Fruit fly (Drosophila melanogaster) whole organism: ENCODE measurements around the gene Acsx1R.

Source experiments
- CG8478 ChIP-seq: fragments of >200 bp; optimal IDR thresholded peaks from 2 replicates; lab custom pipeline; 2018; ENCODE audit warnings: inconsistent platforms
- Dll ChIP-seq: fragments of >200 bp; optimal IDR thresholded peaks from 2 replicates; lab custom pipeline; 2017
- EcR ChIP-seq, 2 experiments: fragments of >200 bp; optimal IDR thresholded peaks; 2 replicates each; lab custom pipeline; 2017; ENCODE audit warnings: missing biosample characterization in 2 of 2, missing genetic modification characterization in 2 of 2, missing genetic modification reagents in 2 of 2
- pan ChIP-seq: fragments of >200 bp; optimal IDR thresholded peaks from 2 replicates; lab custom pipeline; 2017
- psq ChIP-seq: fragments of >200 bp; optimal IDR thresholded peaks from 2 replicates; lab custom pipeline; 2017
- usp ChIP-seq: fragments of >200 bp; optimal IDR thresholded peaks from 2 replicates; lab custom pipeline; 2017; ENCODE audit warnings: missing biosample characterization, missing genetic modification characterization, mixed read lengths

Acsx1R gene

DNA sequence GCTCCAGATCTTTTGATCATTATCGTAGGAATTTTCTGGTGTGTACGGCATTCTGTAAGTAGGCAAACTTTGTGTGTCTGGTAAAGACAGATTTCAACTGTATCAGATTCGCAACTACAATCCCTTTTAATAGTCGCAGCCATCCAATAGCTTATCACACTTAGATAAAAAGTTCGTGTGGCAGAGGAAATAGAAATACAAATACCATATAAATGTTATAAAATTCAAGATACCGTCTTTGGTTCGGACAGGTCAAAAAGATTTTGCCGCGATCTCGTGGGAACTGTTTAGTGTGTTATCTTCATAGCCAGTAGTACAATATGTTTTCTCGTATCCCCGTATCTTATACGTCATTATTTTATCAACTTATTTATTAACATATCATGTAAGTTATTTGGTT is at the start of gene Acsx1R:
Acsx1R (minus strand) TSS at position 101 of the 400 bp plus-strand sequence.
- TF ChIP-seq usp (GFP tag; lab: Kevin White, UChicago) (no peak), psq (lab: Kevin White, UChicago) (no peak), CG8478 (lab: Kevin White, UChicago) (no peak), Dll (lab: Kevin White, UChicago) (no peak), pan (lab: Kevin White, UChicago) (no peak), EcR (GFP tag; optimal IDR thresholded peaks at IDR 0.05; lab: Kevin White, UChicago) (no peak)

DNA sequence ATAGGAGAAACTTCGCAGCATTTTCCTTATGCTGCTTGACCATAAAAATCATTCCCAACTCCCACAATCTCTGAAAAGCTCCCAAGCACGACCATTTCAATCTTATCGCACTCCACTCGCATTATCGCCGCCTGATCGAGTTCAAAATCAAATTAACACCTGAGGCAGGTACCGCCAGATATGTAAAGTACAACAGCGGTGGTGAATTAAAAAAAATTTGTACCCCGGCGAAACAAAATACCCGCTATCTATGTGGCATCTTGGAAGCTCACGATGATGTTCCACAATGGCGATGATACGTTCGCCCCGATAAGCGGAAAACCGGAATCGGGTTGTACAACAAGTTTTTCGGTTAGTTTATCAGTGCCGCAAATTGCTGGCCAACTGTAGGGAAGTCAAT is 49.3 kb upstream of the Acsx1R start:
- TF ChIP-seq usp (GFP tag; lab: Kevin White, UChicago) (no peak), CG8478 (lab: Kevin White, UChicago) (no peak), psq (lab: Kevin White, UChicago) (no peak), EcR (GFP tag; optimal IDR thresholded peaks at IDR 0.05; lab: Kevin White, UChicago) (no peak), pan (lab: Kevin White, UChicago) (no peak), Dll (lab: Kevin White, UChicago) (no peak)

- TF ChIP-seq CG8478 (lab: Kevin White, UChicago), result no peak
- no peak for TF ChIP-seq usp (GFP tag; lab: Kevin White, UChicago)
- TF ChIP-seq EcR (GFP tag; optimal IDR thresholded peaks at IDR 0.05; lab: Kevin White, UChicago), result no peak
- no peak for TF ChIP-seq psq (lab: Kevin White, UChicago)
- no peak for TF ChIP-seq pan (lab: Kevin White, UChicago)
- no peak for TF ChIP-seq Dll (lab: Kevin White, UChicago)
Observed at dm6 chr3R:19824480-19824879, 47.4 kb upstream of the Acsx1R start.

DNA sequence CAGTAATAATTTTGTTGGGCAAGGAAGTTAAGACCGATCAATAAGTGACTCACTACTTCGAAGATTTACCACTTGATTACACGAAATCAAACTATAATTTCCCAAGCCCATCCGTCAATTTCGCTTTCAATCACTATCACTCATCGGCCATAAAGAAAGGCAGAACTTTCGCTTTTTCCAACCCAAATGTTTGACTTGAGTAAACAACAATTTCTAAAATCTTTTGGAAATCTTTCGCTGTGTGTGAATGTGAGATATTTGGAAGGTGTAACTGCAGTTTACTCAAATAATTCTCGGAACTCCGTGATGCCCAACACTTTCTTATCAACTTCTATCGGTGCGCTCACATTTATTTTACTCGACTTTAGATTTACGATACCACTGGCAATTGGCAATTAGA is 45.1 kb upstream of the Acsx1R start:
- TF ChIP-seq Dll (lab: Kevin White, UChicago) (no peak), EcR (GFP tag; optimal IDR thresholded peaks at IDR 0.05; lab: Kevin White, UChicago) (no peak), psq (lab: Kevin White, UChicago) (no peak), usp (GFP tag; lab: Kevin White, UChicago) (no peak), CG8478 (lab: Kevin White, UChicago) (no peak), pan (lab: Kevin White, UChicago) (no peak)

dm6 chr3R:19820994-19821393 is 43.9 kb upstream of the Acsx1R start:
- TF ChIP-seq CG8478 (lab: Kevin White, UChicago) (no peak), pan (lab: Kevin White, UChicago) (no peak), psq (lab: Kevin White, UChicago) (no peak), EcR (GFP tag; optimal IDR thresholded peaks at IDR 0.05; lab: Kevin White, UChicago) (no peak), Dll (lab: Kevin White, UChicago) (no peak)

DNA sequence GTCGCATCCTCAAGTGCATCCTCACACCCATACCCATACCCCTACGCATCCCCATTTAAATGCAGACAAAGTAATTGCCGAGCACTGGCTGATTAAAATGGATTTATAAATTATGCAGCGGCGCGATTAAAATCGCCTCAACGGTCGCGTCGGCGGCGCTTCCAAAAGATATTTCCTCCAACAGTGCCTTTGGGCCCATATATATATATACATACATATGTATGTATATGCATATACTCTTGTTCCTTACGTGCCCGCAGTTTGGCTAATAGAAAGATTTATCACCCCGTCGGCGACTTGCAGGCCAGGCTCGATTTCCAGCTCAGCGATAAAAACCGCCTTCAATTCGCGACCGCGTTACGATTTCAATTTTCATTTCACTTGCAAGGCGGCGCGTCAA is 39.7 kb upstream of the Acsx1R start:
- TF ChIP-seq Dll (lab: Kevin White, UChicago) (no peak), CG8478 (lab: Kevin White, UChicago) (no peak), usp (GFP tag; lab: Kevin White, UChicago) (no peak), psq (lab: Kevin White, UChicago) (no peak), pan (lab: Kevin White, UChicago) (no peak), EcR (GFP tag; optimal IDR thresholded peaks at IDR 0.05; lab: Kevin White, UChicago) (no peak)

DNA sequence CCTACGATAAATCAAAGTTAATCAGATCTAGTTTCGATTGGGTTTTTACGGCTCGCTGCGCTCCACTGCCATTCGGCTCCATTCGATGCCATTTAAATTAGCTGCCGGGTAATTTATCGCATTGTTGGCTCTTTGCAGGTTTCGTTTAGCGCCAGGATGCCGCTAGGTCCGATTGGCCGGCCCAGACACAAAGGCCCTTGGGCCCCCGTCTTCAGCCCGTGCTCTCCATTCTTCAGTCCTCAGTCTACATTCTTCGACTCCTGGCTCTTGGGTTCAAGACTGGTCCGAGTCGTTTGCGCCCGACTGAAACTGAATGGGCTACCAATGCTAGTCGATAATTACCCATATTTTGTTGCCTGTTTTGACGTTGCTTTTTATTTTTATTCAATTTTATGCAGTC is 36.1 kb upstream of the Acsx1R start:
- TF ChIP-seq Dll (lab: Kevin White, UChicago), result no peak
- TF ChIP-seq pan (lab: Kevin White, UChicago), result no peak
- TF ChIP-seq usp (GFP tag; lab: Kevin White, UChicago), result no peak
- no peak for TF ChIP-seq EcR (GFP tag; optimal IDR thresholded peaks at IDR 0.05; lab: Kevin White, UChicago)
- no peak for TF ChIP-seq CG8478 (lab: Kevin White, UChicago)
- no peak for TF ChIP-seq psq (lab: Kevin White, UChicago)

DNA sequence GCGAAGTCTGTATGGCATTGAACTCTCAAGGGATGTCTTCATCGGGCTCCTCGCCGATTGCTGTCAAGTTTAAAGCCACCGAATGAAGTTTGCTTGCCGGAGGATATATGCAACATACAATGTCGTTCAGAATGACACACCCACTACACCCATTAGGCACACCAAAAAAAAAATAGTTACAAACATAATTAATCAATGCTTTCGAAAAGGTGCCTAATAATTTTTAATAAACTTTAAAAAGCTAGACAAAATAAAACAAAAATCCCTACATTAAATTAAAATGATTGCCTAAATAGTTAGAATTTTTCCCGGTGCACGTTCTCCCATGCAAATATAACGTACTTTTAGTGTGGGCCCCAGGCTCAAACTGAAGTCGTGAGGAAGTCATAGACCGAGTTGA is 35.4 kb upstream of the Acsx1R start:
- TF ChIP-seq EcR (GFP tag; optimal IDR thresholded peaks at IDR 0.05; lab: Kevin White, UChicago), result no peak
- TF ChIP-seq usp (GFP tag; lab: Kevin White, UChicago), result no peak
- no peak for TF ChIP-seq Dll (lab: Kevin White, UChicago)
- no peak for TF ChIP-seq CG8478 (lab: Kevin White, UChicago)
- no peak for TF ChIP-seq psq (lab: Kevin White, UChicago)
- no peak for TF ChIP-seq pan (lab: Kevin White, UChicago)

dm6 chr3R:19811510-19811909 is 34.4 kb upstream of the Acsx1R start:
- TF ChIP-seq CG8478 (lab: Kevin White, UChicago), result no peak
- no peak for TF ChIP-seq EcR (GFP tag; optimal IDR thresholded peaks at IDR 0.05; lab: Kevin White, UChicago)

dm6 chr3R:19808430-19808756 is 31.3 kb upstream of the Acsx1R start:
- no peak for TF ChIP-seq usp (GFP tag; lab: Kevin White, UChicago)
- TF ChIP-seq CG8478 (lab: Kevin White, UChicago), result no peak
- TF ChIP-seq Dll (lab: Kevin White, UChicago), result no peak
- no peak for TF ChIP-seq pan (lab: Kevin White, UChicago)
- no peak for TF ChIP-seq EcR (GFP tag; optimal IDR thresholded peaks at IDR 0.05; lab: Kevin White, UChicago)
- no peak for TF ChIP-seq psq (lab: Kevin White, UChicago)

dm6 chr3R:19807745-19808429 is 30.8 kb upstream of the Acsx1R start:
- TF ChIP-seq CG8478 (lab: Kevin White, UChicago) (no peak), Dll (lab: Kevin White, UChicago) (no peak), psq (lab: Kevin White, UChicago) (no peak), pan (lab: Kevin White, UChicago) (no peak), EcR (GFP tag; optimal IDR thresholded peaks at IDR 0.05; lab: Kevin White, UChicago) (no peak), usp (GFP tag; lab: Kevin White, UChicago) (no peak)

DNA sequence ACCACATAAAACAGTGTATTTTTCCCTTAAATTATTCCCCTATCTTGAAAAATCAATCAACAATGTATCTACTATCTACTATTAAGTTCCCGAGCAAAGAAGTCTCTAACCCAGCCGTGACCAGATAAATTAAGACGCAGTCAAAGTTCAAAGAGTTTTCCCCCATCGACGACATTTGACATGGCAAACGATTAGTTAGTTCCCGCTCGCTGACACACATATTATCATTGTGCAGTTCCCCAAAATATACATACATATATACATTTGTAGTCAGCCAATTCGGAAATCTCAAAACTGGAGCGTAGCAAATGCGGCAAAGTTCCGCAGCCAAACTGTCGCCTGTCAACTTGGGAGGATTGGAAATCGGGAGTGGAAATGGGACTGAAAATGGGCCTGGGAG is 30.1 kb upstream of the Acsx1R start:
- TF ChIP-seq CG8478 (lab: Kevin White, UChicago) (no peak), EcR (GFP tag; optimal IDR thresholded peaks at IDR 0.05; lab: Kevin White, UChicago) (no peak), psq (lab: Kevin White, UChicago) (no peak), usp (GFP tag; lab: Kevin White, UChicago) (no peak), Dll (lab: Kevin White, UChicago) (no peak), pan (lab: Kevin White, UChicago) (no peak)
